Worm (Caenorhabditis elegans) whole organism, mixed stage, embryonic: Measurements from ENCODE around the gene efl-3.

Experiments used
- M03D4.4 ChIP-seq: sonication (generic microtip); optimal IDR thresholded peaks from 2 replicates; lab custom pipeline; 2017; ENCODE audit warnings: mild to moderate bottlenecking, missing genetic modification characterization, missing compliant biosample characterization
- bed-3 ChIP-seq: fragments of 200-800 bp; sonication (Bioruptor generic); optimal IDR thresholded peaks from 3 replicates; lab custom pipeline; 2018; ENCODE audit warnings: mild to moderate bottlenecking, missing genetic modification characterization, moderate library complexity, missing compliant biosample characterization
- ceh-39 ChIP-seq: fragments of 150-350 bp; optimal IDR thresholded peaks from 2 replicates; lab custom pipeline; 2014; ENCODE audit warnings: missing biosample characterization, missing genetic modification characterization
- ceh-43 ChIP-seq: fragments of 200-800 bp; sonication (Bioruptor generic); optimal IDR thresholded peaks from 2 replicates; lab custom pipeline; 2018; ENCODE audit warnings: mild to moderate bottlenecking, missing genetic modification characterization, moderate library complexity, missing compliant biosample characterization
- ceh-83 ChIP-seq: fragments of 200-800 bp; sonication (Bioruptor generic); optimal IDR thresholded peaks from 2 replicates; lab custom pipeline; 2018; ENCODE audit warnings: mild to moderate bottlenecking, missing genetic modification characterization, missing compliant biosample characterization
- ces-1 ChIP-seq: fragments of 150-350 bp; optimal IDR thresholded peaks from 2 replicates; lab custom pipeline; 2014; ENCODE audit warnings: missing biosample characterization, missing genetic modification reagents, missing genetic modification characterization
- cnd-1 ChIP-seq: fragments of 200-800 bp; sonication (Bioruptor generic); optimal IDR thresholded peaks from 2 replicates; lab custom pipeline; 2018; ENCODE audit warnings: mild to moderate bottlenecking, missing genetic modification characterization, missing compliant biosample characterization
- drap-1 ChIP-seq: fragments of 200-800 bp; sonication (Bioruptor generic); optimal IDR thresholded peaks from 3 replicates; lab custom pipeline; 2018; ENCODE audit warnings: mild to moderate bottlenecking, missing genetic modification characterization, missing compliant biosample characterization
- elt-1 ChIP-seq: sonication (generic microtip); optimal IDR thresholded peaks from 2 replicates; lab custom pipeline; 2017; ENCODE audit warnings: missing genetic modification characterization, mild to moderate bottlenecking, missing compliant biosample characterization, antibody characterized with exemption, moderate library complexity, borderline replicate concordance; ENCODE audit not compliant: insufficient read depth
- elt-3 ChIP-seq: fragments of 150-350 bp; optimal IDR thresholded peaks from 2 replicates; lab custom pipeline; 2014; ENCODE audit warnings: missing biosample characterization, missing genetic modification characterization
- flh-1 ChIP-seq: fragments of 200-800 bp; sonication (Bioruptor generic); optimal IDR thresholded peaks from 2 replicates; lab custom pipeline; 2018; ENCODE audit warnings: mild to moderate bottlenecking, missing genetic modification characterization, moderate library complexity, missing compliant biosample characterization
- ham-2 ChIP-seq: fragments of 200-800 bp; sonication (Bioruptor generic); optimal IDR thresholded peaks from 2 replicates; lab custom pipeline; 2018; ENCODE audit warnings: mild to moderate bottlenecking, missing genetic modification characterization, missing compliant biosample characterization
- lin-13 ChIP-seq: fragments of 150-350 bp; optimal IDR thresholded peaks from 2 replicates; lab custom pipeline; 2014; ENCODE audit warnings: missing biosample characterization, missing genetic modification characterization
- lin-32 ChIP-seq: fragments of 200-800 bp; sonication (Bioruptor generic); optimal IDR thresholded peaks from 2 replicates; lab custom pipeline; 2018; ENCODE audit warnings: mild to moderate bottlenecking, missing genetic modification characterization, missing compliant biosample characterization
- lsy-2 ChIP-seq: fragments of 150-350 bp; optimal IDR thresholded peaks from 2 replicates; lab custom pipeline; 2014; ENCODE audit warnings: missing biosample characterization, missing genetic modification characterization
- mab-5 ChIP-seq: fragments of 150-350 bp; optimal IDR thresholded peaks from 2 replicates; lab custom pipeline; 2014; ENCODE audit warnings: missing biosample characterization, missing genetic modification characterization
- mls-2 ChIP-seq: sonication (generic microtip); optimal IDR thresholded peaks from 2 replicates; lab custom pipeline; 2016; ENCODE audit warnings: mild to moderate bottlenecking, missing genetic modification characterization, moderate library complexity, missing compliant biosample characterization
- nhr-12 ChIP-seq: fragments of 150-350 bp; optimal IDR thresholded peaks from 2 replicates; lab custom pipeline; 2014; ENCODE audit warnings: missing biosample characterization, missing genetic modification characterization
- nhr-2 ChIP-seq: fragments of 150-350 bp; optimal IDR thresholded peaks from 2 replicates; lab custom pipeline; 2014; ENCODE audit warnings: missing biosample characterization, missing genetic modification characterization
- nhr-237 ChIP-seq: fragments of 150-350 bp; optimal IDR thresholded peaks from 2 replicates; lab custom pipeline; 2014; ENCODE audit warnings: missing biosample characterization, missing genetic modification characterization
- nhr-28 ChIP-seq: fragments of 150-350 bp; optimal IDR thresholded peaks from 2 replicates; lab custom pipeline; 2014; ENCODE audit warnings: missing biosample characterization, missing genetic modification characterization
- nhr-76 ChIP-seq: sonication (generic microtip); optimal IDR thresholded peaks from 2 replicates; lab custom pipeline; 2017; ENCODE audit warnings: missing biosample characterization, missing genetic modification characterization
- pha-4 ChIP-seq: fragments of 150-350 bp; optimal IDR thresholded peaks from 2 replicates; lab custom pipeline; 2018; ENCODE audit warnings: missing biosample characterization, missing genetic modification reagents, missing genetic modification characterization
- sem-2 ChIP-seq: fragments of 200-800 bp; sonication (Bioruptor generic); optimal IDR thresholded peaks from 2 replicates; lab custom pipeline; 2018; ENCODE audit warnings: mild to moderate bottlenecking, missing genetic modification characterization, missing compliant biosample characterization
- snpc-4 ChIP-seq: fragments of 150-350 bp; optimal IDR thresholded peaks from 2 replicates; lab custom pipeline; 2014; ENCODE audit warnings: missing biosample characterization, missing genetic modification characterization
- sptf-1 ChIP-seq: sonication (generic microtip); optimal IDR thresholded peaks from 2 replicates; lab custom pipeline; 2017; ENCODE audit warnings: mild to moderate bottlenecking, missing genetic modification characterization, moderate library complexity, missing compliant biosample characterization
- tbx-8 ChIP-seq: fragments of 200-800 bp; sonication (Bioruptor generic); optimal IDR thresholded peaks from 2 replicates; lab custom pipeline; 2018; ENCODE audit warnings: mild to moderate bottlenecking, missing genetic modification characterization, moderate library complexity, missing compliant biosample characterization
- unc-120 ChIP-seq: sonication (generic microtip); optimal IDR thresholded peaks from 2 replicates; lab custom pipeline; 2017; ENCODE audit warnings: missing genetic modification characterization, missing compliant biosample characterization; ENCODE audit not compliant: poor library complexity, severe bottlenecking
- unc-62 ChIP-seq: fragments of 150-350 bp; optimal IDR thresholded peaks from 2 replicates; lab custom pipeline; 2014; ENCODE audit warnings: missing biosample characterization, missing genetic modification reagents, missing genetic modification characterization
- zip-8 ChIP-seq: fragments of 150-350 bp; optimal IDR thresholded peaks from 2 replicates; lab custom pipeline; 2014; ENCODE audit warnings: missing biosample characterization, missing genetic modification characterization
- ztf-11 ChIP-seq: fragments of 150-350 bp; optimal IDR thresholded peaks from 2 replicates; lab custom pipeline; 2014; ENCODE audit warnings: missing biosample characterization, missing genetic modification characterization

The efl-3 gene

ce11 chrII:8431954-8432353 lies 19.5 kb downstream of the efl-3 start, which contains the start of gene acp-2:
Gene acp-2 (minus strand): TSS chrII:8432054.
- TF ChIP-seq snpc-4 (tag; lab: Kevin White, UChicago) (no peak), unc-120 (no peak), mls-2 (no peak), flh-1 (GFP tag; lab: Kevin White, UChicago) (no peak), nhr-12 (tag; lab: Kevin White, UChicago) (no peak), ham-2 (GFP tag; lab: Kevin White, UChicago) (no peak), pha-4 (tag; lab: Kevin White, UChicago) (no peak), elt-3 (tag; lab: Kevin White, UChicago) (no peak), ceh-83 (no peak), ceh-43 (GFP tag; lab: Kevin White, UChicago) (no peak)

- no peak for TF ChIP-seq flh-1 (GFP tag; lab: Kevin White, UChicago)
- TF ChIP-seq ces-1 (GFP tag; lab: Kevin White, UChicago): no peak
- no peak for TF ChIP-seq unc-62 (GFP tag; lab: Kevin White, UChicago)
These were observed 22.5 kb downstream of the efl-3 start, which contains the start of gene acp-4 for ce11 chrII:8435005-8435404. Gene acp-4 (minus strand): TSS chrII:8435105.

DNA sequence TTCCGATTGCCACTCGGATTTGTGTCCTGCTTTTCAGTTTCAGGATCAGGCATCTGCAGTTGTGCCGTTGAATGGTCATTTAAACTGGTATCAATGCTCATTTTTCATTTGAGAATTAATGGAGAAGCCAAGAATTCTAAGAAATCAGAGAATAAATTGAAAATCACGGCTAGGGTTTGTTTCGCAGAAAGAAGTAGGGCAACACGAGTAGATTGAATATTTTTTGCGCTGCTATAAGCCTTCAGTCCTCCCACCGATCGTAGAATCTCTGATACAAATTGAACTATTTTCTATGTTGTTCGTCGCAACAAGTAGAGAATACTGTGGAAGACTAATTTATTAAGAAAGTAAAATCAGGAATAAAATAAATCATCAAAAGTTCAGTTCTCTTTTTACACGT lies 24.6 kb downstream of the efl-3 start, which contains the start of gene acp-3:
acp-3 (minus strand) TSS at position 101 of the 400 bp plus-strand sequence.
- TF ChIP-seq snpc-4 (tag; lab: Kevin White, UChicago): no peak

DNA sequence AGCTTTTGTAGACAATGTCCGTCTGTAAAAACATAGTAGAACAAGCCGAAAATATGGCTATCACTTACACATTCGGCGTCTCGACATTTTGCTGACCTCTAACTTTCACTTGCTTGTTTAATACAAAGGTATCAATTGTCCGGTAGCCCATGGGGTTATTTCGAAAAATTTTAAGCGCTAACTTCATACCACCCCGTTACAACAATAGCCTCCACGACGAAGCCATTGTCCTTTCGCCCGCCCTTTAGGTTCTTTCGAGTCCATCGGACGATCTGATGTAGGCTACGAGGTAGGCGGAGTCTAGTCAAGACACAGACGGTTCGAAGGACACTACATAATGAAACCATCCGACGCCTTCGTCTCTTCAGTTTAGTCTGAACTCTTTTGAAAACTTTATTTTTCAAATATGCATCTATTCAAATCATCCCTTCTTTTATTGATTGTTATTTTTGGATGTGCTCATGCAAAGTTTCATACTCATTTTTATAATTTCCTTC lies 26.4 kb downstream of the efl-3 start, which contains the start of gene lips-10:
lips-10 (plus strand) TSS at position 378 of the 497 bp plus-strand sequence.
- TF ChIP-seq ham-2 (GFP tag; lab: Kevin White, UChicago) (peak; percentile 36), lin-32 (GFP tag; lab: Kevin White, UChicago) (no peak)
- TF ChIP-seq, all 35 proteins: peak for 1

- TF ChIP-seq nhr-2 (tag; lab: Kevin White, UChicago) (no peak), zip-8 (tag; lab: Kevin White, UChicago) (peak; percentile 7), pha-4 (tag; lab: Kevin White, UChicago) (no peak)
These were observed 27.6 kb downstream of the efl-3 start for ce11 chrII:8440097-8440496.

ce11 chrII:8440792-8441191 lies 28.3 kb downstream of the efl-3 start:
- TF ChIP-seq nhr-28 (tag; lab: Kevin White, UChicago) (peak; percentile 17), ces-1 (GFP tag; lab: Kevin White, UChicago) (no peak), nhr-237 (tag; lab: Kevin White, UChicago) (no peak), unc-62 (GFP tag; lab: Kevin White, UChicago) (no peak)
- TF ChIP-seq, all 35 proteins: peak for 1

ce11 chrII:8441519-8441918 lies 29.0 kb downstream of the efl-3 start:
- TF ChIP-seq lin-32 (GFP tag; lab: Kevin White, UChicago): no peak
- no peak for TF ChIP-seq ceh-83
- no peak for TF ChIP-seq ceh-43 (GFP tag; lab: Kevin White, UChicago)
- TF ChIP-seq unc-120: no peak
- no peak for TF ChIP-seq nhr-28 (tag; lab: Kevin White, UChicago)
- TF ChIP-seq elt-1 (tag; lab: Kevin White, UChicago): no peak
- TF ChIP-seq nhr-76 (tag; lab: Kevin White, UChicago): no peak
- TF ChIP-seq tbx-8 (GFP tag; lab: Kevin White, UChicago): no peak
- TF ChIP-seq ztf-11 (tag; lab: Kevin White, UChicago): no peak
- no peak for TF ChIP-seq mls-2
- TF ChIP-seq drap-1 (GFP tag; lab: Kevin White, UChicago): no peak
- TF ChIP-seq cnd-1: no peak
- no peak for TF ChIP-seq lsy-2 (tag; lab: Kevin White, UChicago)
- no peak for TF ChIP-seq snpc-4 (tag; lab: Kevin White, UChicago)
- no peak for TF ChIP-seq unc-62 (GFP tag; lab: Kevin White, UChicago)
- TF ChIP-seq nhr-12 (tag; lab: Kevin White, UChicago): no peak
- TF ChIP-seq, all 35 proteins: peak for 0

ce11 chrII:8442176-8442575 lies 29.7 kb downstream of the efl-3 start:
- TF ChIP-seq M03D4.4 (tag; lab: Kevin White, UChicago) (no peak), ceh-39 (tag; lab: Kevin White, UChicago) (no peak), lin-13 (tag; lab: Kevin White, UChicago) (peak; percentile 34), lin-32 (GFP tag; lab: Kevin White, UChicago) (peak; percentile 17), mls-2 (no peak), snpc-4 (tag; lab: Kevin White, UChicago) (no peak), bed-3 (GFP tag; lab: Kevin White, UChicago) (no peak), lsy-2 (tag; lab: Kevin White, UChicago) (peak; percentile 92), sptf-1 (tag; lab: Kevin White, UChicago) (no peak), zip-8 (tag; lab: Kevin White, UChicago) (no peak), cnd-1 (no peak), unc-62 (GFP tag; lab: Kevin White, UChicago) (no peak), ham-2 (GFP tag; lab: Kevin White, UChicago) (peak; percentile 33), nhr-2 (tag; lab: Kevin White, UChicago) (no peak), flh-1 (GFP tag; lab: Kevin White, UChicago) (no peak), mab-5 (tag; lab: Kevin White, UChicago) (no peak), nhr-237 (tag; lab: Kevin White, UChicago) (peak; percentile 47), drap-1 (GFP tag; lab: Kevin White, UChicago) (no peak), sem-2 (no peak), nhr-28 (tag; lab: Kevin White, UChicago) (no peak), tbx-8 (GFP tag; lab: Kevin White, UChicago) (no peak), pha-4 (tag; lab: Kevin White, UChicago) (no peak)
